Fruit fly (Drosophila melanogaster): ENCODE results near the gene Ptp61F.
A peak's percentile ranks its signal among the peaks of the same experiment; 100 is the strongest.

Gene Ptp61F

DNA sequence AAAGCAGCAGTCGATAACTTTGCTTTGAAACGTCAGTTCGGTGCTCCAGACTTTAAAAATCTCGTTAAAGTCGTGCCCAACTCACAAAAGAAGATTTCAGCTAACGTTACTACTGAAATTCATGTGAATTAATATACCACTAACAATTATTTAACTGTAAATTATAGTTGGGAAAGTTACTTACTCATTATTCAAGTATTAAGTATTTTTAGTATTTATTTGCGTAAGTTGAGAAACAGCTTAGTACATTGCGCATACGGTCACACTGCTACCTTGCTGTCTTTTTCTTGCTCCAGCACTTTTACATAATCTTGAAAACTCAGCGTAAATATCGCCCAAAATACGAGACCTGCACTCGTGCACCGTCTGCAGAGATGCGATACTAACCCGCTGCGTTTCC lies 145.3 kb downstream of the Ptp61F start, which contains the start of gene ND-ACP (continued):
- TF ChIP-seq CG1602 (GFP tag; optimal IDR thresholded peaks at IDR 0.05) (no peak), CG34224 (GFP tag; IDR thresholded peaks at IDR 0.05; ENCODE audit: partially characterized antibody) (no peak), CG15011 (GFP tag; optimal IDR thresholded peaks at IDR 0.05) (no peak), jing (GFP tag; optimal IDR thresholded peaks at IDR 0.05) (no peak), CG3726 (GFP tag; IDR thresholded peaks at IDR 0.05) (no peak), gro (GFP tag; optimal IDR thresholded peaks at IDR 0.05) (no peak), chif (GFP tag; optimal IDR thresholded peaks at IDR 0.05) (no peak), gcm (GFP tag; optimal IDR thresholded peaks at IDR 0.05) (no peak), hth (optimal IDR thresholded peaks at IDR 0.05) (no peak), CG18764 (GFP tag; optimal IDR thresholded peaks at IDR 0.05) (no peak), CG4282 (GFP tag; optimal IDR thresholded peaks at IDR 0.05) (no peak), CG7271 (tag; optimal IDR thresholded peaks at IDR 0.05) (no peak), Atf3 (GFP tag; optimal IDR thresholded peaks at IDR 0.05) (no peak), CG8765 (GFP tag; IDR thresholded peaks at IDR 0.05) (no peak), Hr39 (optimal IDR thresholded peaks at IDR 0.05) (no peak), Lpt (GFP tag; optimal IDR thresholded peaks at IDR 0.05) (no peak), CG14965 (GFP tag; optimal IDR thresholded peaks at IDR 0.05; ENCODE audit: borderline replicate concordance) (no peak), cg (GFP tag; optimal IDR thresholded peaks at IDR 0.05) (no peak), cad (GFP tag; optimal IDR thresholded peaks at IDR 0.05) (no peak), E2f1 (GFP tag; IDR thresholded peaks at IDR 0.05) (no peak), CG18599 (GFP tag; optimal IDR thresholded peaks at IDR 0.05) (no peak), salm (tag; optimal IDR thresholded peaks at IDR 0.05) (no peak), CG6683 (GFP tag; optimal IDR thresholded peaks at IDR 0.05) (no peak), CG16813 (GFP tag; IDR thresholded peaks at IDR 0.05; ENCODE audit: partially characterized antibody) (no peak), H2.0 (GFP tag; IDR thresholded peaks at IDR 0.05) (no peak), h (optimal IDR thresholded peaks at IDR 0.05) (no peak), Dad (GFP tag; optimal IDR thresholded peaks at IDR 0.05) (no peak), odd (GFP tag; optimal IDR thresholded peaks at IDR 0.05) (no peak), fu2 (GFP tag; optimal IDR thresholded peaks at IDR 0.05) (no peak), sim (GFP tag; IDR thresholded peaks at IDR 0.05) (no peak), hbn (GFP tag; IDR thresholded peaks at IDR 0.05; ENCODE audit: partially characterized antibody) (no peak), gfzf (GFP tag; optimal IDR thresholded peaks at IDR 0.05) (peak; percentile 77), tgo (GFP tag; IDR thresholded peaks at IDR 0.05) (no peak), Mad (GFP tag; optimal IDR thresholded peaks at IDR 0.05) (no peak), CG18011 (GFP tag; optimal IDR thresholded peaks at IDR 0.05) (no peak), sna (GFP tag; IDR thresholded peaks at IDR 0.05; ENCODE audit: partially characterized antibody) (no peak), nmo (GFP tag; optimal IDR thresholded peaks at IDR 0.05) (peak; percentile 15), CG8359 (GFP tag; optimal IDR thresholded peaks at IDR 0.05; ENCODE audit: borderline replicate concordance) (no peak), HmgZ (tag; optimal IDR thresholded peaks at IDR 0.05) (peak; percentile 19), zen (tag; optimal IDR thresholded peaks at IDR 0.05) (no peak), tap (tag; optimal IDR thresholded peaks at IDR 0.05) (no peak), Hmx (GFP tag; optimal IDR thresholded peaks at IDR 0.05) (no peak), Atf-2 (GFP tag; optimal IDR thresholded peaks at IDR 0.05) (no peak), CG4707 (GFP tag; optimal IDR thresholded peaks at IDR 0.05) (no peak), CG11560 (tag; IDR thresholded peaks at IDR 0.05) (peak; percentile 97), ac (GFP tag; optimal IDR thresholded peaks at IDR 0.05) (no peak), bowl (GFP tag; IDR thresholded peaks at IDR 0.05) (no peak), eyg (GFP tag; optimal IDR thresholded peaks at IDR 0.05) (no peak), Sox100B (GFP tag; optimal IDR thresholded peaks at IDR 0.05) (no peak), croc (GFP tag; conservative IDR thresholded peaks at IDR 0.05) (no peak), Ptx1 (GFP tag; IDR thresholded peaks at IDR 0.05) (no peak), ERR (GFP tag; optimal IDR thresholded peaks at IDR 0.05) (no peak), CrebB (tag; optimal IDR thresholded peaks at IDR 0.05) (no peak)

All from whole organism, embryonic.